Fruit fly (Drosophila melanogaster): ENCODE data around the gene CG15646.

The CG15646 gene

dm6 chrX:15618953-15619630 is 51.7 kb downstream of the CG15646 start (continued):
- TF ChIP-seq ERR (GFP tag; optimal IDR thresholded peaks at IDR 0.05), result peak; percentile 57
- no peak for TF ChIP-seq CG14965 (GFP tag; optimal IDR thresholded peaks at IDR 0.05; ENCODE audit: borderline replicate concordance)
- no peak for TF ChIP-seq Opbp (GFP tag; IDR thresholded peaks at IDR 0.05; ENCODE audit: partially characterized antibody)
- peak; percentile 69 for TF ChIP-seq CG14667 (GFP tag; IDR thresholded peaks at IDR 0.05)
- TF ChIP-seq tio (GFP tag; optimal IDR thresholded peaks at IDR 0.05), result peak; percentile 69
- TF ChIP-seq bigmax (GFP tag; optimal IDR thresholded peaks at IDR 0.05), result no peak
- TF ChIP-seq Usf (GFP tag; optimal IDR thresholded peaks at IDR 0.05), result peak; percentile 50
- peak; percentile 87 for TF ChIP-seq tin (GFP tag; optimal IDR thresholded peaks at IDR 0.05)
- no peak for TF ChIP-seq Trl (optimal IDR thresholded peaks at IDR 0.05)
- peak; percentile 74 for TF ChIP-seq Trl (GFP tag; optimal IDR thresholded peaks at IDR 0.05)
- TF ChIP-seq MTF-1 (GFP tag; optimal IDR thresholded peaks at IDR 0.05; ENCODE audit: borderline replicate concordance), result peak; percentile 3
- TF ChIP-seq Doc2 (GFP tag; IDR thresholded peaks at IDR 0.05), result no peak
- TF ChIP-seq TFAM (GFP tag; optimal IDR thresholded peaks at IDR 0.05), result peak; percentile 52
- TF ChIP-seq CG42726 (GFP tag; IDR thresholded peaks at IDR 0.05; ENCODE audit: partially characterized antibody), result no peak
- no peak for TF ChIP-seq CHES-1-like (GFP tag; optimal IDR thresholded peaks at IDR 0.05)
- TF ChIP-seq hkb (optimal IDR thresholded peaks at IDR 0.05), result no peak
- peak; percentile 76 for TF ChIP-seq hkb (GFP tag; IDR thresholded peaks at IDR 0.05)
- peak; percentile 77 for TF ChIP-seq CG7786 (GFP tag; optimal IDR thresholded peaks at IDR 0.05)
- TF ChIP-seq CG8089 (GFP tag; optimal IDR thresholded peaks at IDR 0.05), result peak; percentile 72
- TF ChIP-seq oc (tag; optimal IDR thresholded peaks at IDR 0.05), result peak; percentile 78
- TF ChIP-seq CG10462 (GFP tag; optimal IDR thresholded peaks at IDR 0.05), result peak; percentile 32
- TF ChIP-seq CG11093 (GFP tag; IDR thresholded peaks at IDR 0.05), result peak; percentile 76; the same call in 2 of the 3 replicates
- peak; percentile 76 for TF ChIP-seq mam (GFP tag; optimal IDR thresholded peaks at IDR 0.05)
- peak in 1 of 3 experiments; percentile 4 for TF ChIP-seq Stat92E (GFP tag; optimal IDR thresholded peaks at IDR 0.05)
- peak; percentile 44 for TF ChIP-seq exex (tag; optimal IDR thresholded peaks at IDR 0.05)
- peak; percentile 85 for TF ChIP-seq CG4424 (GFP tag; optimal IDR thresholded peaks at IDR 0.05)
- no peak for TF ChIP-seq zen2 (GFP tag; IDR thresholded peaks at IDR 0.05; ENCODE audit: partially characterized antibody)
- TF ChIP-seq bsh (GFP tag; optimal IDR thresholded peaks at IDR 0.05), result peak in 1 of 2 experiments; percentile 91
- peak; percentile 66 for TF ChIP-seq zf30C (GFP tag; optimal IDR thresholded peaks at IDR 0.05)
- no peak for TF ChIP-seq CG15479 (GFP tag; optimal IDR thresholded peaks at IDR 0.05)
- TF ChIP-seq crc (GFP tag; optimal IDR thresholded peaks at IDR 0.05), result peak; percentile 32
- TF ChIP-seq scrt (GFP tag; optimal IDR thresholded peaks at IDR 0.05), result peak; percentile 60
- peak; percentile 49; the same call in 1 of the 2 replicates for TF ChIP-seq CG9932 (GFP tag; IDR thresholded peaks at IDR 0.05)
- peak; percentile 81 for TF ChIP-seq CG10209 (GFP tag; optimal IDR thresholded peaks at IDR 0.05)
- TF ChIP-seq sqz (GFP tag; optimal IDR thresholded peaks at IDR 0.05), result peak; percentile 80
- TF ChIP-seq nau (GFP tag; optimal IDR thresholded peaks at IDR 0.05), result peak; percentile 63
- TF ChIP-seq NFAT (GFP tag; IDR thresholded peaks at IDR 0.05), result peak; percentile 59; the same call in 1 of the 2 replicates
- no peak for TF ChIP-seq ab (GFP tag; optimal IDR thresholded peaks at IDR 0.05)
- TF ChIP-seq CG11398 (GFP tag; optimal IDR thresholded peaks at IDR 0.05), result peak; percentile 62
- TF ChIP-seq insv (GFP tag; optimal IDR thresholded peaks at IDR 0.05), result no peak
- no peak for TF ChIP-seq br (optimal IDR thresholded peaks at IDR 0.05)
- peak; percentile 43 for TF ChIP-seq en (GFP tag; optimal IDR thresholded peaks at IDR 0.05)
- TF ChIP-seq hth (optimal IDR thresholded peaks at IDR 0.05), result no peak
- peak; percentile 63 for TF ChIP-seq CG9215 (GFP tag; IDR thresholded peaks at IDR 0.05)
- TF ChIP-seq Elba2 (GFP tag; optimal IDR thresholded peaks at IDR 0.05), result no peak
- TF ChIP-seq Spps (tag; optimal IDR thresholded peaks at IDR 0.05), result peak; percentile 1
- TF ChIP-seq CG10147 (GFP tag; optimal IDR thresholded peaks at IDR 0.05), result peak; percentile 61
- peak; percentile 20; the same call in 1 of the 2 replicates for TF ChIP-seq CkIIα-i1 (GFP tag; IDR thresholded peaks at IDR 0.05)
- no peak for TF ChIP-seq pfk (GFP tag; optimal IDR thresholded peaks at IDR 0.05)
- TF ChIP-seq HLH54F (GFP tag; optimal IDR thresholded peaks at IDR 0.05), result peak; percentile 59

Measured in whole organism, embryonic.